Worm (Caenorhabditis elegans) whole organism, L3 larva: ENCODE results near the gene F40G12.9.

Experiments used
- aly-2 ChIP-seq: fragments of 150-350 bp; optimal IDR thresholded peaks from 2 replicates; lab custom pipeline; 2014; ENCODE audit warnings: missing biosample characterization, missing genetic modification characterization
- elt-1 ChIP-seq: fragments of 150-350 bp; optimal IDR thresholded peaks from 2 replicates; lab custom pipeline; 2014; ENCODE audit warnings: missing biosample characterization, missing genetic modification characterization
- nhr-237 ChIP-seq: fragments of 150-350 bp; optimal IDR thresholded peaks from 2 replicates; lab custom pipeline; 2014; ENCODE audit warnings: missing biosample characterization, missing genetic modification characterization

- TF ChIP-seq nhr-237 (no peak), aly-2 (tag; lab: Kevin White, UChicago) (no peak), elt-1 (no peak)
Observed at ce11 chrV:14267326-14267942, 15.0 kb upstream of the F40G12.9 start.
